Worm (Caenorhabditis elegans): Measurements from ENCODE around the gene Y47D3A.20.

DNA sequence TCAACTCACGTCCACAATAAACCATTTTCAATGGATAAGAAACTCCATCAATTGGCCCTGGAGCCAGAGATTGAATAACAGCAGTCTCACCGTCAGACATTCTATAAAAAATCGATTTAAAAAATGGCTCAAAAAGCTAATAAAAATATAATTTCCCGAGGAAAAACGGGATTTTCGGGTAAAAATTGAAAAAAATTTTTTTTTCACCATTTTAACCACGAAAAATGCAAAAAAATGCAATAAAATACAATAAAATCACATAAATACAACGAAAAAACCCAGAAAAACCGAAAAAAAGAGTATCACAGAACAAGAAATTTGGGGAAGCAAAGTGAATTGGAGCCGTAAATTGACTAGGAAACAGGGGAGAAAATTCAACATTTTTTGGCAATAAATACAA is 4.0 kb downstream of the Y47D3A.20 start, which contains the start of gene Y47D3A.21:
- TF ChIP-seq lin-39 (tag; optimal IDR thresholded peaks at IDR 0.05) (no peak), mdl-1 (tag; optimal IDR thresholded peaks at IDR 0.05) (no peak), nhr-23 (tag; optimal IDR thresholded peaks at IDR 0.05) (no peak), pha-4 (tag; optimal IDR thresholded peaks at IDR 0.05) (no peak), nhr-12 (tag; optimal IDR thresholded peaks at IDR 0.05) (no peak), nhr-67 (tag; optimal IDR thresholded peaks at IDR 0.05) (no peak), ceh-82 (tag; optimal IDR thresholded peaks at IDR 0.05) (no peak), nhr-237 (tag; optimal IDR thresholded peaks at IDR 0.05) (no peak)

Measured in whole organism, L3 larva.